Worm (Caenorhabditis elegans): ENCODE measurements around the gene C27C12.3.

C27C12.3 gene

ce11 chrX:14844481-14844880, 21.2 kb downstream of the C27C12.3 start (continued):
- TF ChIP-seq nhr-76 (tag; optimal IDR thresholded peaks at IDR 0.05) (no peak), F10B5.3 (tag; optimal IDR thresholded peaks at IDR 0.05) (no peak), lin-29 (GFP tag; IDR thresholded peaks at IDR 0.05) (no peak), zfp-2 (tag; optimal IDR thresholded peaks at IDR 0.05) (no peak), ZK337.2 (GFP tag; IDR thresholded peaks at IDR 0.05) (no peak), spr-3 (GFP tag; optimal IDR thresholded peaks at IDR 0.05) (no peak), Y75B8A.6 (GFP tag; IDR thresholded peaks at IDR 0.05) (no peak), lin-1 (GFP tag; IDR thresholded peaks at IDR 0.05) (no peak), arid-1 (GFP tag; conservative IDR thresholded peaks at IDR 0.05) (no peak), aha-1 (tag) (peak; percentile 87), jun-1 (tag; optimal IDR thresholded peaks at IDR 0.05) (no peak), mxl-2 (GFP tag; conservative IDR thresholded peaks at IDR 0.05) (no peak), nhr-42 (GFP tag; IDR thresholded peaks at IDR 0.05) (no peak), nhr-28 (tag; optimal IDR thresholded peaks at IDR 0.05) (peak; percentile 29), php-3 (GFP tag; IDR thresholded peaks at IDR 0.05) (no peak), pqm-1 (tag; optimal IDR thresholded peaks at IDR 0.05) (peak; percentile 60), dve-1 (tag; optimal IDR thresholded peaks at IDR 0.05; ENCODE audit: insufficient read depth) (no peak), madf-5 (GFP tag; IDR thresholded peaks at IDR 0.05) (no peak), snpc-1.2 (GFP tag; IDR thresholded peaks at IDR 0.05) (no peak), tra-1 (GFP tag; IDR thresholded peaks at IDR 0.05) (no peak), lin-39 (tag; optimal IDR thresholded peaks at IDR 0.05) (no peak), saeg-2 (GFP tag; IDR thresholded peaks at IDR 0.05) (no peak), unc-130 (GFP tag; optimal IDR thresholded peaks at IDR 0.05) (no peak), daf-8 (GFP tag; IDR thresholded peaks at IDR 0.05) (no peak), skn-1 (tag; optimal IDR thresholded peaks at IDR 0.05) (no peak), pha-4 (GFP tag; IDR thresholded peaks at IDR 0.05) (no peak), pha-4 (tag; optimal IDR thresholded peaks at IDR 0.05) (no peak), dmd-8 (GFP tag; IDR thresholded peaks at IDR 0.05) (no peak), lsy-2 (tag; optimal IDR thresholded peaks at IDR 0.05) (no peak), hif-1 (tag; optimal IDR thresholded peaks at IDR 0.05) (no peak), zag-1 (tag; optimal IDR thresholded peaks at IDR 0.05) (no peak), dmd-9 (GFP tag; IDR thresholded peaks at IDR 0.05) (no peak), zfp-3 (GFP tag; conservative IDR thresholded peaks at IDR 0.05) (no peak), nhr-6 (tag; optimal IDR thresholded peaks at IDR 0.05) (no peak), nhr-111 (GFP tag; optimal IDR thresholded peaks at IDR 0.05) (no peak), dmd-6 (GFP tag; IDR thresholded peaks at IDR 0.05) (peak; percentile 70), attf-4 (tag; optimal IDR thresholded peaks at IDR 0.05) (no peak), lir-3 (tag; optimal IDR thresholded peaks at IDR 0.05) (no peak), unc-62 (GFP tag; optimal IDR thresholded peaks at IDR 0.05 in 1 of 2) (peak in 1 of 2 experiments; percentile 92), unc-62 (tag; optimal IDR thresholded peaks at IDR 0.05) (no peak), Y105C5A.15 (GFP tag; IDR thresholded peaks at IDR 0.05) (no peak), ceh-82 (tag; optimal IDR thresholded peaks at IDR 0.05) (no peak)

DNA sequence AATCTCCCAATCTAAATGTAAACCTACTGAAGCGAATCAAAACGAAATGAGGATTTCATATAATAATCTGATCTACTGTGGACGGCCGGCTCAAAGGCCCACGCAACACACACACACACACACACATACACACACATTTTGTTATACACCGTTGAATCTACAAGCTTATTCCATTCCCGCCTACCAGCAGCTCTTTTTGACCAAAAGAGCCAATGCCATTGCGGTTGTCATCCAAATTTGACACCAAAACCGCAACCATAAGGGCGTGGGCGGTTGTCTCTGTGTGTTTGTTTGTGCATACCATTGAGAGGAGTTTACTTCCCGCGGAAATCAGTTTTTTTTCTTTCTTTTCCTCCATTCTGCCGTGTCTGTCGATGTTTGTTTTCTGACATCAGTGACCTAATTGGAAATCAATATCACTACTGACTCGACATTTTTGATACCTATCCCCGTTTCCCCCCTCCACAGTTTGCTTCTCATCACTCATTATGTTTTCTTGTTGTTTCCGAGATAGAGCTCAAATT, 22.7 kb downstream of the C27C12.3 start:
- TF ChIP-seq pha-4 (GFP tag; IDR thresholded peaks at IDR 0.05) (no peak), pha-4 (tag; optimal IDR thresholded peaks at IDR 0.05) (peak; percentile 77), F37D6.2 (tag; optimal IDR thresholded peaks at IDR 0.05) (no peak), daf-16 (GFP tag; optimal IDR thresholded peaks at IDR 0.05) (no peak), daf-16 (tag; optimal IDR thresholded peaks at IDR 0.05) (peak; percentile 15), aha-1 (tag) (peak; percentile 96)

All from whole organism, L4 larva.